Worm (Caenorhabditis elegans) whole organism, young adult: ENCODE measurements around the gene Y39B6A.7.

Experiments used
- Y53G8AR.9 ChIP-seq: fragments of 200-800 bp; sonication (Bioruptor generic); conservative IDR thresholded peaks from 2 replicates; pipeline ENCODE4 v1.3.6; 2022; ENCODE audit warnings: missing genetic modification reagents, missing genetic modification characterization, missing compliant biosample characterization
- chd-7 ChIP-seq: sonication (generic microtip); optimal IDR thresholded peaks from 2 replicates; lab custom pipeline; 2016; ENCODE audit warnings: mild to moderate bottlenecking, missing genetic modification characterization, moderate library complexity, missing compliant biosample characterization
- egrh-3 ChIP-seq: fragments of 200-800 bp; sonication (Bioruptor generic); IDR thresholded peaks from 2 replicates; pipeline ENCODE4 v1.3.6; 2022; ENCODE audit warnings: missing genetic modification reagents, missing genetic modification characterization, missing compliant biosample characterization
- madf-3 ChIP-seq: fragments of 200-800 bp; sonication (Bioruptor generic); IDR thresholded peaks from 2 replicates; pipeline ENCODE4 v1.3.6; 2022; ENCODE audit warnings: missing genetic modification reagents, missing genetic modification characterization, missing compliant biosample characterization
- unc-130 ChIP-seq: sonication (generic microtip); optimal IDR thresholded peaks from 2 replicates; lab custom pipeline; 2016; ENCODE audit warnings: missing genetic modification reagents, missing genetic modification characterization, missing compliant biosample characterization
- unc-62 ChIP-seq: fragments of 150-350 bp; optimal IDR thresholded peaks from 2 replicates; lab custom pipeline; 2014; ENCODE audit warnings: missing biosample characterization, missing genetic modification reagents, missing genetic modification characterization
- zim-3 ChIP-seq: sonication (generic microtip); optimal IDR thresholded peaks from 2 replicates; lab custom pipeline; 2017; ENCODE audit warnings: mild to moderate bottlenecking, missing genetic modification characterization, moderate library complexity, missing compliant biosample characterization

- TF ChIP-seq Y53G8AR.9 (GFP tag; lab: Robert Waterston, UW) = no peak
- TF ChIP-seq unc-130 = no peak
- TF ChIP-seq zim-3 = no peak
- TF ChIP-seq chd-7 (tag; lab: Kevin White, UChicago) = no peak
- no peak for TF ChIP-seq madf-3 (GFP tag; lab: Robert Waterston, UW)
- no peak for TF ChIP-seq unc-62 (GFP tag; lab: Kevin White, UChicago)
- no peak for TF ChIP-seq egrh-3 (GFP tag; lab: Robert Waterston, UW)
These were observed 28.0 kb downstream of the Y39B6A.7 start for ce11 chrV:19120743-19121642.
